Fruit fly (Drosophila melanogaster): ENCODE measurements around the gene CG7668.

Gene CG7668

dm6 chr3L:20000081-20000736, 2.3 kb upstream of the CG7668 start, which contains the start of the genes Tom20 and Gabat (continued):
- TF ChIP-seq CG16863 (GFP tag; optimal IDR thresholded peaks at IDR 0.05) (no peak), CoRest (tag; optimal IDR thresholded peaks at IDR 0.05) (peak; percentile 8), Hey (tag; optimal IDR thresholded peaks at IDR 0.05) (no peak), Ets65A (GFP tag) (no peak), bowl (GFP tag; IDR thresholded peaks at IDR 0.05) (no peak), CG31388 (GFP tag; optimal IDR thresholded peaks at IDR 0.05) (no peak), shn (GFP tag; optimal IDR thresholded peaks at IDR 0.05) (no peak), CG14441 (GFP tag; IDR thresholded peaks at IDR 0.05) (no peak), Stat92E (GFP tag; optimal IDR thresholded peaks at IDR 0.05) (no peak), da (GFP tag; optimal IDR thresholded peaks at IDR 0.05) (no peak), CG34422 (GFP tag; IDR thresholded peaks at IDR 0.05) (no peak), br (optimal IDR thresholded peaks at IDR 0.05) (no peak), tna (GFP tag; IDR thresholded peaks at IDR 0.05; ENCODE audit: partially characterized antibody) (no peak), prd (optimal IDR thresholded peaks at IDR 0.05) (no peak), prd (GFP tag; IDR thresholded peaks at IDR 0.05) (no peak), Six4 (GFP tag; optimal IDR thresholded peaks at IDR 0.05) (no peak), oc (tag; optimal IDR thresholded peaks at IDR 0.05) (no peak), tap (tag; optimal IDR thresholded peaks at IDR 0.05) (no peak), CG14965 (GFP tag; optimal IDR thresholded peaks at IDR 0.05; ENCODE audit: borderline replicate concordance) (no peak), kah (GFP tag; optimal IDR thresholded peaks at IDR 0.05) (no peak), CG12942 (GFP tag; optimal IDR thresholded peaks at IDR 0.05) (no peak), pros (GFP tag; optimal IDR thresholded peaks at IDR 0.05) (no peak), cg (GFP tag; optimal IDR thresholded peaks at IDR 0.05) (peak; percentile 72), slbo (GFP tag; IDR thresholded peaks at IDR 0.05) (no peak), Dek (tag; optimal IDR thresholded peaks at IDR 0.05) (no peak), exex (tag; optimal IDR thresholded peaks at IDR 0.05) (peak; percentile 13), pan (optimal IDR thresholded peaks at IDR 0.05) (no peak), pan (GFP tag; optimal IDR thresholded peaks at IDR 0.05 in 1 of 2, IDR thresholded peaks at IDR 0.05 in 1 of 2) (peak in 1 of 2 experiments; percentile 42), lbe (GFP tag; optimal IDR thresholded peaks at IDR 0.05) (no peak), CG17912 (GFP tag; optimal IDR thresholded peaks at IDR 0.05) (no peak), sens (GFP tag) (peak; percentile 69), CG13424 (tag; optimal IDR thresholded peaks at IDR 0.05) (peak; percentile 11), p53 (GFP tag; optimal IDR thresholded peaks at IDR 0.05) (no peak), CG30431 (GFP tag; optimal IDR thresholded peaks at IDR 0.05) (no peak), Hand (GFP tag; optimal IDR thresholded peaks at IDR 0.05) (no peak), CG12219 (GFP tag; optimal IDR thresholded peaks at IDR 0.05) (no peak), slou (GFP tag; optimal IDR thresholded peaks at IDR 0.05) (no peak), chn (GFP tag; optimal IDR thresholded peaks at IDR 0.05) (no peak), NfI (GFP tag; optimal IDR thresholded peaks at IDR 0.05) (no peak), fd3F (GFP tag; optimal IDR thresholded peaks at IDR 0.05) (peak; percentile 12), Asciz (GFP tag; optimal IDR thresholded peaks at IDR 0.05) (peak; percentile 35), so (GFP tag; IDR thresholded peaks at IDR 0.05) (no peak), Eip74EF (GFP tag; optimal IDR thresholded peaks at IDR 0.05) (peak in 1 of 2 experiments; percentile 3), CG6854 (GFP tag; optimal IDR thresholded peaks at IDR 0.05) (no peak), bsh (GFP tag; optimal IDR thresholded peaks at IDR 0.05) (peak in 1 of 2 experiments; percentile 17), Aef1 (GFP tag; IDR thresholded peaks at IDR 0.05) (no peak), CG15479 (GFP tag; optimal IDR thresholded peaks at IDR 0.05) (no peak), gsb-n (tag; optimal IDR thresholded peaks at IDR 0.05) (no peak), gem (tag; optimal IDR thresholded peaks at IDR 0.05) (peak; percentile 3), Doc2 (GFP tag; IDR thresholded peaks at IDR 0.05) (no peak), CG2120 (GFP tag; optimal IDR thresholded peaks at IDR 0.05) (peak; percentile 4)
